Fruit fly (Drosophila melanogaster) whole organism, embryonic: Measurements from ENCODE around the gene Pak.

Source experiments
- CG11560 ChIP-seq: fragments of 200-800 bp; sonication (Bioruptor generic); IDR thresholded peaks from 3 replicates; pipeline ENCODE4 v1.3.6; 2022; ENCODE audit warnings: missing biosample characterization, missing genetic modification characterization
- CG11696 ChIP-seq: fragments of 200-800 bp; sonication (Bioruptor generic); IDR thresholded peaks from 2 replicates; pipeline ENCODE4 v1.3.6; 2022; ENCODE audit warnings: missing biosample characterization, missing genetic modification characterization
- CG12236 ChIP-seq: fragments of 200-800 bp; sonication (Bioruptor generic); optimal IDR thresholded peaks from 2 replicates; lab custom pipeline; 2016; ENCODE audit warnings: missing biosample characterization, missing genetic modification characterization
- CG12299 ChIP-seq: fragments of 200-800 bp; sonication (Bioruptor generic); optimal IDR thresholded peaks from 2 replicates; lab custom pipeline; 2018; ENCODE audit warnings: missing biosample characterization, mild to moderate bottlenecking, missing genetic modification characterization
- CG12659 ChIP-seq: fragments of 200-800 bp; sonication (Bioruptor generic); optimal IDR thresholded peaks from 3 replicates; lab custom pipeline; 2017; ENCODE audit warnings: mild to moderate bottlenecking, missing biosample characterization, missing genetic modification reagents, missing genetic modification characterization
- CG12942 ChIP-seq: fragments of 200-800 bp; sonication (Bioruptor generic); optimal IDR thresholded peaks from 3 replicates; lab custom pipeline; 2016; ENCODE audit warnings: missing biosample characterization, missing genetic modification characterization
- CG13296 ChIP-seq: fragments of 200-800 bp; sonication (Bioruptor generic); optimal IDR thresholded peaks from 3 replicates; lab custom pipeline; 2018; ENCODE audit warnings: missing biosample characterization, mild to moderate bottlenecking, missing genetic modification characterization
- CG13775 ChIP-seq: fragments of 200-800 bp; sonication (Bioruptor generic); optimal IDR thresholded peaks from 3 replicates; lab custom pipeline; 2017; ENCODE audit warnings: missing biosample characterization, mild to moderate bottlenecking, missing genetic modification characterization
- CG14860 ChIP-seq: fragments of 200-800 bp; sonication (Bioruptor generic); IDR thresholded peaks from 3 replicates; pipeline ENCODE4 v1.3.6; 2022; ENCODE audit warnings: missing biosample characterization, missing genetic modification characterization; ENCODE audit not compliant: partially characterized antibody
- CG15073 ChIP-seq: fragments of 200-800 bp; sonication (Bioruptor generic); optimal IDR thresholded peaks from 2 replicates; lab custom pipeline; 2016; ENCODE audit warnings: missing biosample characterization, missing genetic modification characterization
- CG16813 ChIP-seq: fragments of 200-800 bp; sonication (Bioruptor generic); IDR thresholded peaks from 3 replicates; pipeline ENCODE4 v1.3.6; 2022; ENCODE audit warnings: missing biosample characterization, missing genetic modification characterization; ENCODE audit not compliant: partially characterized antibody
- CG17829 ChIP-seq: fragments of 200-800 bp; optimal IDR thresholded peaks from 2 replicates; lab custom pipeline; 2019; ENCODE audit warnings: missing biosample characterization, mild to moderate bottlenecking, missing genetic modification characterization, moderate library complexity
- CG18764 ChIP-seq: fragments of 200-800 bp; sonication (Bioruptor generic); optimal IDR thresholded peaks from 3 replicates; lab custom pipeline; 2016; ENCODE audit warnings: missing biosample characterization, missing genetic modification characterization
- CG30020 ChIP-seq: fragments of 200-800 bp; optimal IDR thresholded peaks from 2 replicates; lab custom pipeline; 2019; ENCODE audit warnings: missing biosample characterization, mild to moderate bottlenecking, missing genetic modification characterization, moderate library complexity
- CG33557 ChIP-seq: fragments of 200-800 bp; sonication (Bioruptor generic); optimal IDR thresholded peaks from 2 replicates; lab custom pipeline; 2019; ENCODE audit warnings: missing biosample characterization, mild to moderate bottlenecking, missing genetic modification characterization, moderate library complexity
- CG34224 ChIP-seq: fragments of 200-800 bp; sonication (Bioruptor generic); IDR thresholded peaks from 3 replicates; pipeline ENCODE4 v1.3.6; 2022; ENCODE audit warnings: missing biosample characterization, missing genetic modification characterization; ENCODE audit not compliant: partially characterized antibody
- CG34376 ChIP-seq: fragments of 200-800 bp; sonication (Bioruptor generic); optimal IDR thresholded peaks from 2 replicates; lab custom pipeline; 2018; ENCODE audit warnings: missing biosample characterization, mild to moderate bottlenecking, missing genetic modification characterization
- CG3726 ChIP-seq: fragments of 200-800 bp; sonication (Bioruptor generic); IDR thresholded peaks from 3 replicates; pipeline ENCODE4, ENCODE4 v1.3.6; 2022; ENCODE audit warnings: missing biosample characterization, missing genetic modification characterization
- CG4424 ChIP-seq: fragments of 200-800 bp; sonication (Bioruptor generic); optimal IDR thresholded peaks from 3 replicates; lab custom pipeline; 2016; ENCODE audit warnings: missing biosample characterization, missing genetic modification characterization
- CG6272 ChIP-seq: fragments of 200-800 bp; sonication (Bioruptor generic); IDR thresholded peaks from 2 replicates; pipeline ENCODE4 v1.3.6; 2022; ENCODE audit warnings: missing biosample characterization, missing genetic modification characterization
- CG8089 ChIP-seq: fragments of 200-800 bp; sonication (Bioruptor generic); optimal IDR thresholded peaks from 3 replicates; lab custom pipeline; 2016; ENCODE audit warnings: missing biosample characterization, missing genetic modification characterization
- CG8359 ChIP-seq: fragments of 200-800 bp; sonication (Bioruptor generic); optimal IDR thresholded peaks from 2 replicates; lab custom pipeline; 2017; ENCODE audit warnings: missing biosample characterization, mild to moderate bottlenecking, missing genetic modification characterization, borderline replicate concordance
- CG9797 ChIP-seq: fragments of 200-800 bp; sonication (Bioruptor generic); optimal IDR thresholded peaks from 3 replicates; lab custom pipeline; 2018; ENCODE audit warnings: missing biosample characterization, mild to moderate bottlenecking, missing genetic modification characterization
- Dad ChIP-seq: fragments of 200-800 bp; sonication (Bioruptor generic); optimal IDR thresholded peaks from 3 replicates; lab custom pipeline; 2016; ENCODE audit warnings: missing biosample characterization, missing genetic modification characterization
- Deaf1 ChIP-seq: fragments of 200-800 bp; optimal IDR thresholded peaks from 3 replicates; lab custom pipeline; 2019; ENCODE audit warnings: missing biosample characterization, mild to moderate bottlenecking, missing genetic modification characterization, moderate library complexity
- HmgZ ChIP-seq: fragments of 200-800 bp; sonication (Bioruptor generic); optimal IDR thresholded peaks from 2 replicates; lab custom pipeline; 2018; ENCODE audit warnings: missing biosample characterization, mild to moderate bottlenecking, missing genetic modification characterization
- Hmx ChIP-seq: fragments of 200-800 bp; sonication (Bioruptor generic); optimal IDR thresholded peaks from 2 replicates; lab custom pipeline; 2016; ENCODE audit warnings: missing biosample characterization, missing genetic modification characterization
- Jarid2 ChIP-seq: fragments of 200-800 bp; sonication (Bioruptor generic); optimal IDR thresholded peaks from 3 replicates; lab custom pipeline; 2017; ENCODE audit warnings: mild to moderate bottlenecking, missing biosample characterization, missing genetic modification reagents, missing genetic modification characterization
- Mes4 ChIP-seq: fragments of 200-800 bp; sonication (Bioruptor generic); optimal IDR thresholded peaks from 2 replicates; lab custom pipeline; 2016; ENCODE audit warnings: missing biosample characterization, missing genetic modification characterization
- Nf-YC ChIP-seq: fragments of 200-800 bp; optimal IDR thresholded peaks from 3 replicates; lab custom pipeline; 2019; ENCODE audit warnings: missing biosample characterization, mild to moderate bottlenecking, missing genetic modification characterization, moderate library complexity
- NfI ChIP-seq: fragments of 200-800 bp; sonication (Bioruptor generic); optimal IDR thresholded peaks from 3 replicates; lab custom pipeline; 2018; ENCODE audit warnings: missing biosample characterization, mild to moderate bottlenecking, missing genetic modification characterization, moderate library complexity
- Poxn ChIP-seq: fragments of 200-800 bp; sonication (Bioruptor generic); IDR thresholded peaks from 2 replicates; pipeline ENCODE4 v1.3.6; 2022; ENCODE audit warnings: missing biosample characterization, missing genetic modification characterization
- Scr ChIP-seq: fragments of 200-800 bp; sonication (Bioruptor generic); IDR thresholded peaks from 2 replicates; pipeline ENCODE4 v1.3.6; 2022; ENCODE audit warnings: missing biosample characterization, missing genetic modification characterization; ENCODE audit not compliant: partially characterized antibody
- Side ChIP-seq: fragments of 200-800 bp; sonication (Bioruptor generic); optimal IDR thresholded peaks from 2 replicates; lab custom pipeline; 2016; ENCODE audit warnings: missing biosample characterization, missing genetic modification characterization
- gcm2 ChIP-seq: fragments of 200-800 bp; sonication (Bioruptor generic); optimal IDR thresholded peaks from 2 replicates; lab custom pipeline; 2016; ENCODE audit warnings: missing biosample characterization, missing genetic modification characterization
- gsb-n ChIP-seq: fragments of 200-800 bp; sonication (Bioruptor generic); optimal IDR thresholded peaks from 3 replicates; lab custom pipeline; 2018; ENCODE audit warnings: missing biosample characterization, mild to moderate bottlenecking, missing genetic modification characterization
- her ChIP-seq: fragments of 200-800 bp; sonication (Bioruptor generic); optimal IDR thresholded peaks from 2 replicates; lab custom pipeline; 2016; ENCODE audit warnings: missing biosample characterization, missing genetic modification characterization
- insv ChIP-seq, 2 experiments: fragments of 200-800 bp; sonication (Bioruptor generic); optimal IDR thresholded peaks; 3 replicates each; lab custom pipeline; 2016 to 2018; ENCODE audit warnings: missing biosample characterization in 2 of 2, missing genetic modification characterization in 2 of 2
- jumu ChIP-seq: fragments of 200-800 bp; sonication (Bioruptor generic); optimal IDR thresholded peaks from 3 replicates; lab custom pipeline; 2016; ENCODE audit warnings: missing biosample characterization, missing genetic modification characterization
- pb ChIP-seq: fragments of 200-800 bp; sonication (Bioruptor generic); optimal IDR thresholded peaks from 3 replicates; lab custom pipeline; 2016; ENCODE audit warnings: missing biosample characterization, missing genetic modification characterization
- phol ChIP-seq: fragments of 200-800 bp; sonication (Bioruptor generic); optimal IDR thresholded peaks from 3 replicates; lab custom pipeline; 2018; ENCODE audit warnings: missing biosample characterization, mild to moderate bottlenecking, missing genetic modification characterization, moderate library complexity
- rib ChIP-seq: fragments of 200-800 bp; sonication (Bioruptor generic); IDR thresholded peaks from 2 replicates; pipeline ENCODE4 v1.3.6; 2022; ENCODE audit warnings: missing biosample characterization, missing genetic modification characterization
- sens ChIP-seq: fragments of 200-800 bp; sonication (Bioruptor generic); peaks from one replicate; lab custom pipeline; 2016; ENCODE audit warnings: missing biosample characterization, missing genetic modification characterization
- sim ChIP-seq: fragments of 200-800 bp; sonication (Bioruptor generic); IDR thresholded peaks from 2 replicates; pipeline ENCODE4 v1.3.6; 2022; ENCODE audit warnings: missing biosample characterization, missing genetic modification characterization
- slp2 ChIP-seq: fragments of 200-800 bp; sonication (Bioruptor generic); optimal IDR thresholded peaks from 2 replicates; lab custom pipeline; 2016; ENCODE audit warnings: missing biosample characterization, missing genetic modification characterization
- sna ChIP-seq: fragments of 200-800 bp; sonication (Bioruptor generic); IDR thresholded peaks from 2 replicates; pipeline ENCODE4 v1.3.6; 2022; ENCODE audit warnings: missing biosample characterization, missing genetic modification characterization; ENCODE audit not compliant: partially characterized antibody
- sr ChIP-seq: fragments of 200-800 bp; sonication (Bioruptor generic); IDR thresholded peaks from 3 replicates; pipeline ENCODE4 v1.3.6; 2022; ENCODE audit warnings: missing biosample characterization, missing genetic modification characterization
- stc ChIP-seq: fragments of 200-800 bp; sonication (Bioruptor generic); IDR thresholded peaks from 2 replicates; pipeline ENCODE4 v1.3.6; 2022; ENCODE audit warnings: missing biosample characterization, missing genetic modification characterization
- tap ChIP-seq: fragments of 200-800 bp; optimal IDR thresholded peaks from 3 replicates; lab custom pipeline; 2019; ENCODE audit warnings: missing biosample characterization, mild to moderate bottlenecking, missing genetic modification characterization, moderate library complexity
- tx ChIP-seq: fragments of 200-800 bp; sonication (Bioruptor generic); optimal IDR thresholded peaks from 2 replicates; lab custom pipeline; 2016; ENCODE audit warnings: missing biosample characterization, missing genetic modification characterization
- vnd ChIP-seq: fragments of 200-800 bp; sonication (Bioruptor generic); IDR thresholded peaks from 3 replicates; pipeline ENCODE4 v1.3.6; 2022; ENCODE audit warnings: missing biosample characterization, missing genetic modification characterization; ENCODE audit not compliant: partially characterized antibody

Gene Pak

dm6 chr3R:6368100-6368499 is 17.4 kb downstream of the Pak start, which contains the start of gene CG42724 (continued):
- TF ChIP-seq sna: 0 out of 2 replicates have a peak, but pooled peaks have one; percentile 13
- peak; percentile 35 for TF ChIP-seq Scr
- peak; percentile 13 for TF ChIP-seq CG34376 (GFP tag; lab: Kevin White, UChicago)
- TF ChIP-seq CG6272 (GFP tag; lab: Robert Waterston, UW): peak; percentile 57; the same call in 1 of the 2 replicates
- peak; percentile 47 for TF ChIP-seq Mes4 (GFP tag; lab: Kevin White, UChicago)
- peak; percentile 62; the same call in 2 of the 3 replicates for TF ChIP-seq CG16813 (GFP tag; lab: Robert Waterston, UW)
- TF ChIP-seq phol (tag; lab: Kevin White, UChicago): peak; percentile 54
- TF ChIP-seq CG12299 (tag; lab: Kevin White, UChicago): peak; percentile 39
- TF ChIP-seq CG9797 (GFP tag; lab: Kevin White, UChicago): peak; percentile 58
- TF ChIP-seq gsb-n (tag; lab: Kevin White, UChicago): peak; percentile 6
- peak; percentile 44; the same call in 1 of the 2 replicates for TF ChIP-seq stc
- TF ChIP-seq CG30020 (tag; lab: Kevin White, UChicago): peak; percentile 44
- TF ChIP-seq slp2: peak; percentile 39
- TF ChIP-seq Side: peak; percentile 77
- no peak for TF ChIP-seq CG14860 (GFP tag; lab: Robert Waterston, UW)
- no peak for TF ChIP-seq CG17829 (tag; lab: Kevin White, UChicago)
- peak; percentile 99 for TF ChIP-seq CG11560 (tag; lab: Robert Waterston, UW)
- peak; percentile 37; the same call in 1 of the 3 replicates for TF ChIP-seq vnd (GFP tag; lab: Robert Waterston, UW)
- TF ChIP-seq CG4424 (GFP tag; lab: Kevin White, UChicago): peak; percentile 19
- TF ChIP-seq CG18764 (GFP tag; lab: Kevin White, UChicago): peak; percentile 6
- TF ChIP-seq HmgZ (tag; lab: Kevin White, UChicago): peak; percentile 59
- peak; percentile 46 for TF ChIP-seq CG8089
- TF ChIP-seq Hmx (GFP tag; lab: Kevin White, UChicago): no peak
- no peak for TF ChIP-seq CG3726 (GFP tag; lab: Robert Waterston, UW)
- TF ChIP-seq CG12659 (GFP tag; lab: Kevin White, UChicago): peak; percentile 67
- TF ChIP-seq CG13296 (GFP tag; lab: Kevin White, UChicago): no peak
- no peak for TF ChIP-seq CG11696 (GFP tag; lab: Robert Waterston, UW)
- TF ChIP-seq CG33557 (GFP tag; lab: Kevin White, UChicago): no peak
- no peak for TF ChIP-seq rib (GFP tag; lab: Robert Waterston, UW)
- TF ChIP-seq Dad (GFP tag; lab: Kevin White, UChicago): peak; percentile 55
- no peak for TF ChIP-seq CG15073 (GFP tag; lab: Kevin White, UChicago)
- TF ChIP-seq Jarid2: no peak
- TF ChIP-seq CG34224 (GFP tag; lab: Robert Waterston, UW): no peak
- peak; percentile 96 for TF ChIP-seq sens (GFP tag; lab: Kevin White, UChicago)
- peak; percentile 50 for TF ChIP-seq CG12236 (GFP tag; lab: Kevin White, UChicago)
- peak; percentile 86 for TF ChIP-seq jumu (GFP tag; lab: Kevin White, UChicago)
- TF ChIP-seq pb: peak; percentile 9
- TF ChIP-seq insv (GFP tag; optimal IDR thresholded peaks at IDR 0.05; lab: Kevin White, UChicago): no peak
- no peak for TF ChIP-seq tap (tag; lab: Kevin White, UChicago)
- TF ChIP-seq CG12942 (GFP tag; lab: Kevin White, UChicago): peak; percentile 41
- no peak for TF ChIP-seq CG8359 (GFP tag; lab: Kevin White, UChicago)
- TF ChIP-seq CG13775: peak; percentile 36
- peak; percentile 32 for TF ChIP-seq gcm2
- no peak for TF ChIP-seq Poxn
- TF ChIP-seq Nf-YC: no peak
- peak; percentile 62 for TF ChIP-seq tx (GFP tag; lab: Kevin White, UChicago)
- no peak for TF ChIP-seq sr (GFP tag; lab: Robert Waterston, UW)
- no peak for TF ChIP-seq NfI (GFP tag; lab: Kevin White, UChicago)
- TF ChIP-seq her: peak; percentile 79
- TF ChIP-seq Deaf1: no peak
- 0 out of 2 replicates have a peak, but pooled peaks have one; percentile 18 for TF ChIP-seq sim (GFP tag; lab: Robert Waterston, UW)
